Worm (Caenorhabditis elegans): ENCODE measurements around the gene tac-1.

The tac-1 gene

ce11 chrII:14733424-14733823, 20.3 kb downstream of the tac-1 start, which contains the start of gene glna-1:
Gene glna-1, minus strand, starts transcription at chrII:14733524.
- TF ChIP-seq nhr-6 (tag; optimal IDR thresholded peaks at IDR 0.05) (no peak), mdl-1 (tag; optimal IDR thresholded peaks at IDR 0.05) (no peak)

ce11 chrII:14728119-14728518, 25.6 kb downstream of the tac-1 start:
- TF ChIP-seq aly-2 (tag; optimal IDR thresholded peaks at IDR 0.05), result no peak
- TF ChIP-seq F13H6.1 (tag; optimal IDR thresholded peaks at IDR 0.05), result no peak
- no peak for TF ChIP-seq nhr-11 (tag; optimal IDR thresholded peaks at IDR 0.05)

ce11 chrII:14706479-14706878, 47.2 kb downstream of the tac-1 start:
- no peak for TF ChIP-seq lin-39 (tag; optimal IDR thresholded peaks at IDR 0.05)
- TF ChIP-seq sma-3 (GFP tag; optimal IDR thresholded peaks at IDR 0.05), result no peak
- no peak for TF ChIP-seq nhr-237 (tag; optimal IDR thresholded peaks at IDR 0.05)
- TF ChIP-seq aly-2 (tag; optimal IDR thresholded peaks at IDR 0.05), result no peak
- no peak for TF ChIP-seq nhr-23 (tag; optimal IDR thresholded peaks at IDR 0.05)
- TF ChIP-seq mab-5 (tag; optimal IDR thresholded peaks at IDR 0.05), result no peak
- no peak for TF ChIP-seq crh-2 (tag; optimal IDR thresholded peaks at IDR 0.05)
- TF ChIP-seq nhr-6 (tag; optimal IDR thresholded peaks at IDR 0.05), result no peak
- TF ChIP-seq ztf-4 (tag; optimal IDR thresholded peaks at IDR 0.05), result no peak
- no peak for TF ChIP-seq lin-13 (GFP tag; optimal IDR thresholded peaks at IDR 0.05)
- no peak for TF ChIP-seq blmp-1 (tag; optimal IDR thresholded peaks at IDR 0.05; ENCODE audit: insufficient read depth)
- TF ChIP-seq F13H6.1 (tag; optimal IDR thresholded peaks at IDR 0.05), result no peak
- no peak for TF ChIP-seq nhr-21 (tag; optimal IDR thresholded peaks at IDR 0.05)

ce11 chrII:14705956-14706355, 47.7 kb downstream of the tac-1 start:
- TF ChIP-seq ceh-16 (tag; optimal IDR thresholded peaks at IDR 0.05) (peak; percentile 15), snpc-4 (tag; optimal IDR thresholded peaks at IDR 0.05) (no peak), C34F6.9 (tag; optimal IDR thresholded peaks at IDR 0.05) (no peak)

- TF ChIP-seq ZK546.5 (tag; optimal IDR thresholded peaks at IDR 0.05), result no peak
- no peak for TF ChIP-seq zag-1 (tag; optimal IDR thresholded peaks at IDR 0.05)
- TF ChIP-seq dmd-4 (tag; optimal IDR thresholded peaks at IDR 0.05), result no peak
- TF ChIP-seq ztf-4 (tag; optimal IDR thresholded peaks at IDR 0.05), result no peak
- TF ChIP-seq fos-1 (tag; optimal IDR thresholded peaks at IDR 0.05), result no peak
- TF ChIP-seq crh-2 (tag; optimal IDR thresholded peaks at IDR 0.05), result no peak
- no peak for TF ChIP-seq nhr-12 (tag; optimal IDR thresholded peaks at IDR 0.05)
- no peak for TF ChIP-seq elt-3 (tag; optimal IDR thresholded peaks at IDR 0.05)
- no peak for TF ChIP-seq F13H6.1 (tag; optimal IDR thresholded peaks at IDR 0.05)
- TF ChIP-seq unc-39 (tag; optimal IDR thresholded peaks at IDR 0.05), result no peak
- TF ChIP-seq ceh-82 (tag; optimal IDR thresholded peaks at IDR 0.05), result no peak
- TF ChIP-seq sma-9 (GFP tag; optimal IDR thresholded peaks at IDR 0.05), result no peak
- no peak for TF ChIP-seq sma-9 (tag; optimal IDR thresholded peaks at IDR 0.05)
- no peak for TF ChIP-seq C34F6.9 (tag; optimal IDR thresholded peaks at IDR 0.05)
- no peak for TF ChIP-seq lin-11 (tag; optimal IDR thresholded peaks at IDR 0.05)
- no peak for TF ChIP-seq alr-1 (tag; optimal IDR thresholded peaks at IDR 0.05)
- no peak for TF ChIP-seq ztf-11 (tag; optimal IDR thresholded peaks at IDR 0.05)
- no peak for TF ChIP-seq nhr-10 (tag; optimal IDR thresholded peaks at IDR 0.05)
Measured at ce11 chrII:14705215-14705614, 48.5 kb downstream of the tac-1 start, which contains the start of gene C09F9.2. Gene C09F9.2, plus strand, starts transcription at chrII:14705515.

- TF ChIP-seq dmd-4 (tag; optimal IDR thresholded peaks at IDR 0.05), result no peak
- TF ChIP-seq ceh-16 (tag; optimal IDR thresholded peaks at IDR 0.05), result peak; percentile 22
- TF ChIP-seq nhr-21 (tag; optimal IDR thresholded peaks at IDR 0.05), result peak; percentile 30
Measured at ce11 chrII:14704204-14704603, 49.5 kb downstream of the tac-1 start.
